Fruit fly (Drosophila melanogaster): Measurements from ENCODE around the gene CG15812.

The CG15812 gene

dm6 chr3L:3143383-3143962, 16.3 kb upstream of the CG15812 start, which contains the start of the genes CG11537 and Alg2 (continued):
- TF ChIP-seq CG8924 (tag; optimal IDR thresholded peaks at IDR 0.05) (peak; percentile 66), trem (tag; optimal IDR thresholded peaks at IDR 0.05) (peak; percentile 81), CG14441 (GFP tag; IDR thresholded peaks at IDR 0.05) (0 out of 2 replicates have a peak, but pooled peaks have one; percentile 2), CG13287 (GFP tag; IDR thresholded peaks at IDR 0.05; ENCODE audit: partially characterized antibody) (no peak), CG15601 (tag; optimal IDR thresholded peaks at IDR 0.05) (peak; percentile 32), al (GFP tag; IDR thresholded peaks at IDR 0.05) (no peak), kni (GFP tag; optimal IDR thresholded peaks at IDR 0.05) (no peak), peb (GFP tag; IDR thresholded peaks at IDR 0.05) (no peak), bsh (GFP tag; optimal IDR thresholded peaks at IDR 0.05) (peak in 1 of 2 experiments; percentile 7), Nf-YB (GFP tag; optimal IDR thresholded peaks at IDR 0.05) (peak; percentile 33), grau (tag; optimal IDR thresholded peaks at IDR 0.05) (peak; percentile 44), Hey (tag; optimal IDR thresholded peaks at IDR 0.05) (no peak), Mes4 (GFP tag; optimal IDR thresholded peaks at IDR 0.05) (no peak), CG10274 (GFP tag; optimal IDR thresholded peaks at IDR 0.05) (no peak), mam (GFP tag; optimal IDR thresholded peaks at IDR 0.05) (peak; percentile 15), CG12299 (tag; optimal IDR thresholded peaks at IDR 0.05) (no peak), CG12391 (tag; optimal IDR thresholded peaks at IDR 0.05) (peak; percentile 47), CG8290 (GFP tag; optimal IDR thresholded peaks at IDR 0.05) (no peak), CG8290 (tag; optimal IDR thresholded peaks at IDR 0.05) (peak in 1 of 2 experiments; percentile 33), CG10267 (tag; optimal IDR thresholded peaks at IDR 0.05) (peak; percentile 44), chm (GFP tag; IDR thresholded peaks at IDR 0.05) (no peak; the same call in 1 of the 2 replicates), CG3407 (GFP tag; optimal IDR thresholded peaks at IDR 0.05) (no peak), fd96Cb (tag; optimal IDR thresholded peaks at IDR 0.05) (no peak), Med (GFP tag) (peak; percentile 29), CG11504 (tag; optimal IDR thresholded peaks at IDR 0.05) (peak; percentile 70), CG34224 (GFP tag; IDR thresholded peaks at IDR 0.05; ENCODE audit: partially characterized antibody) (no peak), nmo (GFP tag; optimal IDR thresholded peaks at IDR 0.05) (peak; percentile 26), caup (GFP tag; optimal IDR thresholded peaks at IDR 0.05; ENCODE audit: severe bottlenecking) (peak; percentile 42), pzg (GFP tag; optimal IDR thresholded peaks at IDR 0.05) (peak; percentile 42), gem (tag; optimal IDR thresholded peaks at IDR 0.05) (peak; percentile 55), pnt (GFP tag; optimal IDR thresholded peaks at IDR 0.05) (no peak), CG12659 (GFP tag; optimal IDR thresholded peaks at IDR 0.05) (peak; percentile 49), az2 (GFP tag; optimal IDR thresholded peaks at IDR 0.05) (peak; percentile 13), CG17186 (GFP tag; optimal IDR thresholded peaks at IDR 0.05) (peak; percentile 24), Deaf1 (tag; optimal IDR thresholded peaks at IDR 0.05) (peak; percentile 52), row (GFP tag; IDR thresholded peaks at IDR 0.05) (peak; percentile 62; the same call in 2 of the 3 replicates), CG31441 (GFP tag; IDR thresholded peaks at IDR 0.05) (0 out of 2 replicates have a peak, but pooled peaks have one; percentile 20), ERR (GFP tag; optimal IDR thresholded peaks at IDR 0.05) (no peak), CG13894 (tag; optimal IDR thresholded peaks at IDR 0.05) (peak; percentile 5), sc (optimal IDR thresholded peaks at IDR 0.05) (no peak), sc (GFP tag; optimal IDR thresholded peaks at IDR 0.05) (no peak), Oli (tag; optimal IDR thresholded peaks at IDR 0.05) (no peak), Dip3 (GFP tag; optimal IDR thresholded peaks at IDR 0.05) (no peak), CG6854 (GFP tag; optimal IDR thresholded peaks at IDR 0.05) (no peak), Blimp-1 (GFP tag; optimal IDR thresholded peaks at IDR 0.05) (peak; percentile 21), aop (GFP tag; IDR thresholded peaks at IDR 0.05) (no peak), CG10209 (GFP tag; optimal IDR thresholded peaks at IDR 0.05) (peak; percentile 34), Stat92E (GFP tag; optimal IDR thresholded peaks at IDR 0.05) (no peak), CG8388 (GFP tag; optimal IDR thresholded peaks at IDR 0.05) (peak; percentile 17)
